Fruit fly (Drosophila melanogaster) whole organism: Measurements from ENCODE around the gene CG32706.

ENCODE experiments used
- EcR ChIP-seq, 2 experiments: fragments of >200 bp; optimal IDR thresholded peaks; 2 replicates each; lab custom pipeline; 2017; ENCODE audit warnings: missing biosample characterization in 2 of 2, missing genetic modification characterization in 2 of 2, missing genetic modification reagents in 2 of 2
- pan ChIP-seq: fragments of >200 bp; optimal IDR thresholded peaks from 2 replicates; lab custom pipeline; 2017
- psq ChIP-seq: fragments of >200 bp; optimal IDR thresholded peaks from 2 replicates; lab custom pipeline; 2017
- usp ChIP-seq: fragments of >200 bp; optimal IDR thresholded peaks from 2 replicates; lab custom pipeline; 2017; ENCODE audit warnings: missing biosample characterization, missing genetic modification characterization, mixed read lengths

dm6 chrX:9040855-9041254 is 46.1 kb upstream of the CG32706 start:
- TF ChIP-seq psq (lab: Kevin White, UChicago): no peak
- no peak for TF ChIP-seq pan (lab: Kevin White, UChicago)
- TF ChIP-seq EcR (GFP tag; optimal IDR thresholded peaks at IDR 0.05; lab: Kevin White, UChicago): no peak
- no peak for TF ChIP-seq usp
